Worm (Caenorhabditis elegans) whole organism, midembryonic: ENCODE data around the gene tsp-21.

ENCODE experiments used
- klf-2 ChIP-seq: fragments of 200-800 bp; sonication (Bioruptor generic); conservative IDR thresholded peaks from 2 replicates; pipeline ENCODE4 v1.3.6; 2022; ENCODE audit warnings: missing genetic modification reagents, missing genetic modification characterization, missing compliant biosample characterization
- tab-1 ChIP-seq: fragments of 200-800 bp; sonication (Bioruptor generic); IDR thresholded peaks from 2 replicates; pipeline ENCODE4 v1.3.6; 2022; ENCODE audit warnings: missing genetic modification characterization, missing compliant biosample characterization

ce11 chrX:9958561-9958960 lies 26.4 kb downstream of the tsp-21 start, which contains the start of gene ZC506.1:
- TF ChIP-seq tab-1 (GFP tag; lab: Robert Waterston, UW) (no peak), klf-2 (GFP tag; lab: Robert Waterston, UW) (no peak)
